Worm (Caenorhabditis elegans) whole organism, L4/young adult: Measurements from ENCODE around the gene Y11D7A.7.

Experiments
- dao-5 ChIP-seq: sonication (generic microtip); optimal IDR thresholded peaks from 2 replicates; lab custom pipeline; 2016; ENCODE audit warnings: missing genotype, missing genetic modification characterization, moderate library complexity, missing compliant biosample characterization
- him-1 ChIP-seq: sonication (generic microtip); optimal IDR thresholded peaks from 2 replicates; lab custom pipeline; 2016; ENCODE audit warnings: missing genotype, missing genetic modification reagents, missing genetic modification characterization, missing compliant biosample characterization

DNA sequence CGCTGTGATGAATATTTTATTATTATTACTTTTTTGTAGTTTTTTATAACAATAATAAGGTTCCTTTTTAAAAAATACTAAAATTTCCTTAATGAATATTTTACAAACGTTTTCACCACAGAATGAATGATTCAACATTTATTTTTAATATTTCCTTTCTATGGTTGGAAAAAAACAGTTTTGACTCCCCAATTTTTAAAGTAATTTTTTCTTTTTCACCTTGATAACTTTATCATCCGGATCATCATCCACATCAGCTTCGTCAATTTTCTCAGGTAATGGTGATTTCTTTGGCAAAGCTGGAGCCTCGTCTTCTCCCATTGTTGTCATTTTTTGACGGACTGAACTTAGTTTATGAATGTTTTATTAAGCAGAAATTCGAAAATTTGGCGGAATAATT is 5.6 kb upstream of the Y11D7A.7 start, which contains the start of gene rab-28:
- TF ChIP-seq him-1 (tag; lab: Kevin White, UChicago): no peak
- TF ChIP-seq dao-5 (tag; lab: Kevin White, UChicago): no peak
